Fruit fly (Drosophila melanogaster) whole organism, prepupa: Measurements from ENCODE around the gene TTLL6B.

ENCODE experiments used
- Blimp-1 ChIP-seq: fragments of 200-800 bp; sonication (Bioruptor generic); optimal IDR thresholded peaks from 3 replicates; lab custom pipeline; 2017; ENCODE audit warnings: missing biosample characterization, missing genetic modification characterization, mild to moderate bottlenecking, moderate library complexity, missing genetic modification reagents
- CG10631 ChIP-seq: fragments of 200-800 bp; sonication (Bioruptor generic); optimal IDR thresholded peaks from 2 replicates; lab custom pipeline; 2016; ENCODE audit warnings: missing biosample characterization, missing genetic modification characterization
- CG10669 ChIP-seq: fragments of 200-800 bp; sonication (Bioruptor generic); optimal IDR thresholded peaks from 3 replicates; lab custom pipeline; 2018; ENCODE audit warnings: missing biosample characterization, mild to moderate bottlenecking, missing genetic modification characterization, moderate library complexity
- CG11294 ChIP-seq: fragments of 200-800 bp; sonication (Bioruptor generic); IDR thresholded peaks from 2 replicates; pipeline ENCODE4 v1.3.6; 2022; ENCODE audit warnings: missing biosample characterization, missing genetic modification characterization
- CG11762 ChIP-seq: fragments of 200-800 bp; sonication (Bioruptor generic); optimal IDR thresholded peaks from 3 replicates; lab custom pipeline; 2016; ENCODE audit warnings: missing biosample characterization, missing genetic modification characterization; ENCODE audit not compliant: insufficient read depth
- CG15336 ChIP-seq: fragments of 200-800 bp; sonication (Bioruptor generic); IDR thresholded peaks from 2 replicates; pipeline ENCODE4 v1.3.6; 2022; ENCODE audit warnings: missing biosample characterization, missing genetic modification characterization
- CG1621 ChIP-seq: fragments of 200-800 bp; sonication (Bioruptor generic); optimal IDR thresholded peaks from 3 replicates; lab custom pipeline; 2018; ENCODE audit warnings: missing biosample characterization, mild to moderate bottlenecking, missing genetic modification characterization
- CG16779 ChIP-seq: fragments of 200-800 bp; sonication (Bioruptor generic); optimal IDR thresholded peaks from 3 replicates; lab custom pipeline; 2017; ENCODE audit warnings: missing biosample characterization, mild to moderate bottlenecking, missing genetic modification characterization
- CG3032 ChIP-seq: fragments of 200-800 bp; optimal IDR thresholded peaks from 2 replicates; lab custom pipeline; 2019; ENCODE audit warnings: missing biosample characterization, mild to moderate bottlenecking, missing genetic modification characterization, moderate library complexity
- CG31627 ChIP-seq: fragments of 200-800 bp; sonication (Bioruptor generic); optimal IDR thresholded peaks from 3 replicates; lab custom pipeline; 2016; ENCODE audit warnings: missing biosample characterization, missing genetic modification characterization
- CG34406 ChIP-seq: fragments of 200-800 bp; sonication (Bioruptor generic); optimal IDR thresholded peaks from 3 replicates; lab custom pipeline; 2016; ENCODE audit warnings: missing biosample characterization, missing genetic modification characterization
- CG4318 ChIP-seq: fragments of 200-800 bp; sonication (Bioruptor generic); optimal IDR thresholded peaks from 3 replicates; lab custom pipeline; 2017; ENCODE audit warnings: missing biosample characterization, mild to moderate bottlenecking, missing genetic modification characterization
- CG6276 ChIP-seq: fragments of 200-800 bp; sonication (Bioruptor generic); optimal IDR thresholded peaks from 2 replicates; lab custom pipeline; 2017; ENCODE audit warnings: missing biosample characterization, mild to moderate bottlenecking, missing genetic modification characterization
- CG6792 ChIP-seq: fragments of 200-800 bp; sonication (Bioruptor generic); optimal IDR thresholded peaks from 3 replicates; lab custom pipeline; 2016; ENCODE audit warnings: missing biosample characterization, missing genetic modification characterization
- CG6854 ChIP-seq: fragments of 200-800 bp; sonication (Bioruptor generic); optimal IDR thresholded peaks from 2 replicates; lab custom pipeline; 2017; ENCODE audit warnings: missing biosample characterization, mild to moderate bottlenecking, missing genetic modification characterization
- CG7368 ChIP-seq: fragments of 200-800 bp; sonication (Bioruptor generic); optimal IDR thresholded peaks from 3 replicates; lab custom pipeline; 2016; ENCODE audit warnings: missing biosample characterization, missing genetic modification characterization
- CG8632 ChIP-seq: fragments of 200-800 bp; sonication (Bioruptor generic); optimal IDR thresholded peaks from 3 replicates; lab custom pipeline; 2016; ENCODE audit warnings: missing biosample characterization, missing genetic modification characterization
- Eip78C ChIP-seq: fragments of 200-800 bp; sonication (Bioruptor generic); peaks from one replicate; lab custom pipeline; 2016; ENCODE audit warnings: missing biosample characterization, missing genetic modification characterization
- Eip93F ChIP-seq: fragments of 200-800 bp; sonication (Bioruptor generic); optimal IDR thresholded peaks from 2 replicates; lab custom pipeline; 2016; ENCODE audit warnings: missing biosample characterization, mild to moderate bottlenecking, missing genetic modification characterization
- Ets21C ChIP-seq: fragments of 200-800 bp; sonication (Bioruptor generic); optimal IDR thresholded peaks from 3 replicates; lab custom pipeline; 2016; ENCODE audit warnings: missing biosample characterization, missing genetic modification characterization
- Ets96B ChIP-seq: fragments of 200-800 bp; optimal IDR thresholded peaks from 2 replicates; lab custom pipeline; 2019; ENCODE audit warnings: missing biosample characterization, mild to moderate bottlenecking, missing genetic modification characterization, moderate library complexity
- Hr38 ChIP-seq: sonication (Bioruptor generic); optimal IDR thresholded peaks from 2 replicates; lab custom pipeline; 2016; ENCODE audit warnings: missing biosample characterization, missing genetic modification characterization
- Hr39 ChIP-seq: fragments of 200-800 bp; sonication (Bioruptor generic); optimal IDR thresholded peaks from 2 replicates; lab custom pipeline; 2016; ENCODE audit warnings: missing biosample characterization, missing genetic modification characterization
- Hr4 ChIP-seq: fragments of 200-800 bp; sonication (Bioruptor generic); optimal IDR thresholded peaks from 3 replicates; lab custom pipeline; 2016; ENCODE audit warnings: missing biosample characterization, missing genetic modification characterization
- Lpt ChIP-seq: fragments of 200-800 bp; sonication (Bioruptor generic); optimal IDR thresholded peaks from 3 replicates; lab custom pipeline; 2016; ENCODE audit warnings: missing biosample characterization, missing genetic modification characterization
- Smox ChIP-seq: fragments of 200-800 bp; sonication (Bioruptor generic); optimal IDR thresholded peaks from 3 replicates; lab custom pipeline; 2016; ENCODE audit warnings: missing biosample characterization, missing genetic modification characterization
- Sox102F ChIP-seq: fragments of 200-800 bp; sonication (Bioruptor generic); optimal IDR thresholded peaks from 2 replicates; lab custom pipeline; 2016; ENCODE audit warnings: missing biosample characterization, mild to moderate bottlenecking, missing genetic modification characterization
- Sox14 ChIP-seq: fragments of 200-800 bp; sonication (Bioruptor generic); optimal IDR thresholded peaks from 3 replicates; lab custom pipeline; 2016; ENCODE audit warnings: missing biosample characterization, missing genetic modification characterization
- Sox15 ChIP-seq: fragments of 200-800 bp; sonication (Bioruptor generic); optimal IDR thresholded peaks from 3 replicates; lab custom pipeline; 2016; ENCODE audit warnings: missing biosample characterization, missing genetic modification characterization
- achi ChIP-seq: fragments of 200-800 bp; sonication (Bioruptor generic); optimal IDR thresholded peaks from 3 replicates; lab custom pipeline; 2016; ENCODE audit warnings: missing biosample characterization, missing genetic modification characterization
- acj6 ChIP-seq: fragments of 200-800 bp; sonication (Bioruptor generic); optimal IDR thresholded peaks from 3 replicates; lab custom pipeline; 2016; ENCODE audit warnings: missing biosample characterization, missing genetic modification characterization
- cyc ChIP-seq: fragments of 200-800 bp; sonication (Bioruptor generic); optimal IDR thresholded peaks from 3 replicates; lab custom pipeline; 2016; ENCODE audit warnings: missing biosample characterization, missing genetic modification characterization
- dac ChIP-seq: fragments of 200-800 bp; sonication (Bioruptor generic); optimal IDR thresholded peaks from 2 replicates; lab custom pipeline; 2017; ENCODE audit warnings: missing biosample characterization, mild to moderate bottlenecking, missing genetic modification characterization
- eg ChIP-seq: fragments of 200-800 bp; sonication (Bioruptor generic); IDR thresholded peaks from 3 replicates; pipeline ENCODE4 v1.3.6; 2022; ENCODE audit warnings: missing biosample characterization, missing genetic modification characterization
- fd85E ChIP-seq: fragments of 200-800 bp; sonication (Bioruptor generic); optimal IDR thresholded peaks from 3 replicates; lab custom pipeline; 2016; ENCODE audit warnings: missing biosample characterization, missing genetic modification characterization
- fkh ChIP-seq: fragments of 200-800 bp; sonication (Bioruptor generic); optimal IDR thresholded peaks from 3 replicates; lab custom pipeline; 2017; ENCODE audit warnings: missing biosample characterization, mild to moderate bottlenecking, missing genetic modification characterization, moderate library complexity
- lz ChIP-seq: fragments of 200-800 bp; sonication (Bioruptor generic); optimal IDR thresholded peaks from 3 replicates; lab custom pipeline; 2016; ENCODE audit warnings: missing biosample characterization, missing genetic modification characterization
- pdm3 ChIP-seq: fragments of 200-800 bp; sonication (Bioruptor generic); optimal IDR thresholded peaks from 3 replicates; lab custom pipeline; 2016; ENCODE audit warnings: missing biosample characterization, missing genetic modification characterization
- salr ChIP-seq, 2 experiments: fragments of 200-800 bp; sonication (Bioruptor generic); optimal IDR thresholded peaks; 3 replicates each; lab custom pipeline; 2016 to 2018; ENCODE audit warnings: missing biosample characterization in 2 of 2, missing genetic modification characterization in 2 of 2, mild to moderate bottlenecking in 1 of 2
- ss ChIP-seq, 2 experiments: fragments of 200-800 bp; sonication (Bioruptor generic); optimal IDR thresholded peaks; 2 replicates in 1 of 2; 3 replicates in 1 of 2; lab custom pipeline; 2017 to 2018; ENCODE audit warnings: mild to moderate bottlenecking in 2 of 2, missing biosample characterization in 2 of 2, missing genetic modification characterization in 2 of 2, moderate library complexity in 1 of 2
- topi ChIP-seq: fragments of 200-800 bp; sonication (Bioruptor generic); optimal IDR thresholded peaks from 3 replicates; lab custom pipeline; 2016; ENCODE audit warnings: missing biosample characterization, missing genetic modification characterization
- vri ChIP-seq: fragments of 200-800 bp; sonication (Bioruptor generic); optimal IDR thresholded peaks from 3 replicates; lab custom pipeline; 2016; ENCODE audit warnings: missing biosample characterization, mild to moderate bottlenecking, missing genetic modification characterization

TTLL6B gene

dm6 chr3R:27273118-27274062 lies 22.6 kb upstream of the TTLL6B start, which contains the start of gene CG5934 (continued):
- peak; percentile 56 for TF ChIP-seq vri (GFP tag; lab: Kevin White, UChicago)
- TF ChIP-seq CG6276 (GFP tag; lab: Kevin White, UChicago), result peak; percentile 73
- TF ChIP-seq eg, result no peak
- peak; percentile 29 for TF ChIP-seq Hr39
- TF ChIP-seq Ets21C (GFP tag; lab: Kevin White, UChicago), result no peak
- no peak for TF ChIP-seq CG16779 (tag; lab: Kevin White, UChicago)
- no peak for TF ChIP-seq Hr4 (GFP tag; lab: Kevin White, UChicago)
- TF ChIP-seq CG11294 (GFP tag; lab: Robert Waterston, UW), result no peak
- no peak for TF ChIP-seq CG8632
- TF ChIP-seq salr (GFP tag; optimal IDR thresholded peaks at IDR 0.05; lab: Kevin White, UChicago), result no peak
- peak; percentile 31 for TF ChIP-seq topi (GFP tag; lab: Kevin White, UChicago)
- TF ChIP-seq CG10669 (GFP tag; lab: Kevin White, UChicago), result peak; percentile 1
- TF ChIP-seq cyc, result peak; percentile 53
- TF ChIP-seq CG15336 (GFP tag; lab: Robert Waterston, UW), result no peak
- TF ChIP-seq CG6854 (GFP tag; lab: Kevin White, UChicago), result no peak
- TF ChIP-seq Ets96B (tag; lab: Kevin White, UChicago), result no peak
- peak; percentile 52 for TF ChIP-seq Sox14 (GFP tag; lab: Kevin White, UChicago)
- TF ChIP-seq Blimp-1, result no peak
- TF ChIP-seq acj6, result peak; percentile 11
- TF ChIP-seq Sox102F, result no peak
- TF ChIP-seq fd85E (GFP tag; lab: Kevin White, UChicago), result no peak
- no peak for TF ChIP-seq CG1621 (tag; lab: Kevin White, UChicago)
- TF ChIP-seq dac, result no peak

DNA sequence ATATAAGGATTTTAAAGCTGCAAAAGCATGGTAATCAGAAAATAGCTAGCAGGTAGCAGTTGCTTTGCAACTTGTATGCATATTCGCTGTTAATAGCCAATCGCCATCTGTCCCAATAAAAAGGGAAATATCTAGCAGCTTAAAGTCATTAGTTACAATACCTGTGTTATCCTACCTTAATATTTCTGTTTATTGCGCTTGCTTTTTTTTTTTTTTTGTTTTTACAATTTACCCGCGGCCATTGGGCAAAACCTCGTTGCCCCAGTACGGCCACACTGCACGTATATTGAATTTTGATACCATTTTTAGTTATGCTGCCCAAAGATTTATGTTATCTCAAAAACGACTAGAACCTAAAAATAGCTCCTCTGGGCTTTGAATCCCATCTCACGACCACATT lies 21.4 kb upstream of the TTLL6B start:
- TF ChIP-seq Eip78C (peak; percentile 46), CG11294 (GFP tag; lab: Robert Waterston, UW) (no peak), Sox14 (GFP tag; lab: Kevin White, UChicago) (peak; percentile 31), CG3032 (peak; percentile 15), ss (GFP tag; optimal IDR thresholded peaks at IDR 0.05; lab: Kevin White, UChicago) (peak in 1 of 2 experiments; percentile 22), CG10631 (GFP tag; lab: Kevin White, UChicago) (no peak)

DNA sequence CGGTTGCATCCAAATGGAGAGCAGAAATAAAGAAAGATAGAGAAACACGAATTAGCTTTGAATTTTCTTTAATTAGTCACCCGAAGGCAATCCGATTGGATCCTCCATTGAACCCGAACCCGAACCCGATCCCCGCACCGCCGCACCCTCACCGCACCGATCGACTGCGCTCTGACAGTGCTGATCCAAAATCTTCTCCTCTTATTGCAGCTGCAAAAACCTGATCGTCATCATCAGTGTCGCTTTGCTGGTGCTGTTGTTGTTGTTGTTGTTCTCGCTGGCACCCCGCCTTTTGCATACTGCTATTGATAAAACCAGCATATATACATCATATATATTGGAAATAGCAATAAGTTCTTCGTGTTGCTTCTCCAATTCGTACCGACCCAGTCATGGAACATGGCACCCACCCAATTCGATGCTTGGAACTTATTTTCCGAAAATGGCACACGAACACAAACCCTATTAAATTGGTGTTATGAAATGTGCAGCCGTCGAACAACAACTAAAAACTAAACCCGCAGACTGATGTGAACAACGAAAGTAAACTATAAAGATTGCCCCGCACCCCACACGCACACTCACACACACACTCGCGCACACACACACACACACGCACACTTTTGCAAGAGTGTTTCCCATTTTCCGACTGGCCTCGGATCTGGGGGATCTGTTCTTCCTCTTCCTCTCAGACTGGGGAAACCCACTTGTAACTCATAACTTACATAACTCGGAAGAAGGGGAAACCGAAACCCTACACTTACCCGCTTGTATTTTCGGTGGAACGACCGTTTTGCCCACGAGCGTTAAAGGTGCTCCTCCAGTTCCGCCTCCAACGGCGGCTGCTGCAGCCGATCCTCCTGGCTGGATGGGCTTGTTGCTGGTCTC lies 19.8 kb upstream of the TTLL6B start:
- no peak for TF ChIP-seq acj6
- TF ChIP-seq CG6276 (GFP tag; lab: Kevin White, UChicago), result peak; percentile 25
- TF ChIP-seq Sox14 (GFP tag; lab: Kevin White, UChicago), result no peak
- TF ChIP-seq CG34406, result no peak
- TF ChIP-seq CG10631 (GFP tag; lab: Kevin White, UChicago), result no peak
- TF ChIP-seq Smox (GFP tag; lab: Kevin White, UChicago), result no peak
- no peak for TF ChIP-seq CG8632
- TF ChIP-seq CG16779 (tag; lab: Kevin White, UChicago), result no peak
- TF ChIP-seq achi (GFP tag; lab: Kevin White, UChicago), result no peak
- no peak for TF ChIP-seq Hr4 (GFP tag; lab: Kevin White, UChicago)
- no peak for TF ChIP-seq CG4318 (GFP tag; lab: Kevin White, UChicago)
- no peak for TF ChIP-seq CG7368
- TF ChIP-seq fkh (GFP tag; lab: Kevin White, UChicago), result no peak
- TF ChIP-seq pdm3 (GFP tag; lab: Kevin White, UChicago), result no peak
- peak; percentile 23 for TF ChIP-seq CG1621 (tag; lab: Kevin White, UChicago)
- TF ChIP-seq CG11294 (GFP tag; lab: Robert Waterston, UW), result no peak
- TF ChIP-seq Blimp-1, result no peak
- TF ChIP-seq CG11762 (GFP tag; lab: Kevin White, UChicago), result no peak
- TF ChIP-seq Hr38 (GFP tag; lab: Kevin White, UChicago), result no peak
- no peak for TF ChIP-seq Sox15 (GFP tag; lab: Kevin White, UChicago)
- peak; percentile 22 to 44 for TF ChIP-seq ss (GFP tag; optimal IDR thresholded peaks at IDR 0.05; lab: Kevin White, UChicago)
- TF ChIP-seq vri (GFP tag; lab: Kevin White, UChicago), result no peak
- no peak for TF ChIP-seq CG6792
- TF ChIP-seq CG3032, result no peak
- no peak for TF ChIP-seq CG31627 (GFP tag; lab: Kevin White, UChicago)
- peak; percentile 54 for TF ChIP-seq Eip78C
- no peak for TF ChIP-seq lz
- TF ChIP-seq Lpt, result peak; percentile 6
- no peak for TF ChIP-seq Eip93F (GFP tag; lab: Kevin White, UChicago)
- TF ChIP-seq dac, result no peak
